Worm (Caenorhabditis elegans) whole organism, L1 larva: ENCODE data around the gene F26F4.9.

Experiments used
- jun-1 ChIP-seq: fragments of 150-350 bp; optimal IDR thresholded peaks from 2 replicates; lab custom pipeline; 2014; ENCODE audit warnings: missing biosample characterization, missing genetic modification reagents, missing genetic modification characterization
- unc-86 ChIP-seq: sonication (generic microtip); optimal IDR thresholded peaks from 2 replicates; lab custom pipeline; 2016; ENCODE audit warnings: missing genetic modification characterization, missing compliant biosample characterization
- ztf-11 ChIP-seq, 2 experiments: sonication (generic microtip); optimal IDR thresholded peaks; 2 replicates each; lab custom pipeline; 2016 to 2017; ENCODE audit warnings: missing genetic modification characterization in 2 of 2, missing biosample characterization in 1 of 2, missing compliant biosample characterization in 1 of 2

DNA sequence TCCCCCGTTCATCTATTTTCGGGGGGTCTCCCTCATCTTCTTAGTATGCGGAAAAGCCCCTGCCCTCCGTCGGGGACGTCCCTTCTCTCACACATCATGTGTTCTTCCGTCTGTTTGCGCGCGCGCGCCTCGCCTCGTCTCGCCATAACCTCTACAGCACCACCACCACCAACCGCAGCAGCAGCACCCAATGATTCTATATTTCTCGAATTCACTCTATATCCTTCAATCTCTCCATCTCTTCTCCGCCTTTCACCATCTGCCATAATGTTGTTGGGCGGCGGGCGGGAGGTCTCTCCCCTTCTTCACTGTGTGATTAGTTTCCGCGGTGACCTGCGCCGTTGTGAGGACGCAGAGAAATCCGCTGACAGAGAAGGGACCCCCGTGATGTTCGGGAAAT is 35.0 kb upstream of the F26F4.9 start:
- TF ChIP-seq jun-1 (tag; lab: Kevin White, UChicago), result no peak
- peak; percentile 7 for TF ChIP-seq unc-86 (tag; lab: Kevin White, UChicago)
- TF ChIP-seq ztf-11 (tag; optimal IDR thresholded peaks at IDR 0.05; lab: Kevin White, UChicago), result no peak
